Worm (Caenorhabditis elegans): ENCODE results near the gene K08F9.4.

DNA sequence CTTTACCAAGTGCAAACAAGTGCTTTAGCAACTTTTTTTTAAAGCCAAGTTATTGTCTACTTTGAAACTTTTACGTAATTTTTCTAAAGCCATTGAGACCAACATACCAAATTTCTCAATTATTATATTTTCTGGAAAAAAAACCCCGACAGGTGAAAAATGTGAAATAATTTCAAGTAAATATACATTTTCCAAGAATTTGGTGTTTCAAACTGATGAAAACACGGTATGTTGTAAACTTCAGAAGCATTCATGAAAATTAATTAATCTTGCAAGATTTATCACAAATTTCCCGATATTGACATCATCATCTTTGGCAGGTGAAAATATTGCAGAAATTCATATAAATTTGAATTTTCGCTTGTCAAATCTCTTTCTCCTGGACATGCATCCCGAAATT lies 18.9 kb downstream of the K08F9.4 start, which contains the start of gene srz-11:
- TF ChIP-seq tra-4 (tag; optimal IDR thresholded peaks at IDR 0.05) (no peak), ama-1 (optimal IDR thresholded peaks at IDR 0.05) (no peak), flt-1 (GFP tag; IDR thresholded peaks at IDR 0.05) (no peak), ceh-36 (tag; optimal IDR thresholded peaks at IDR 0.05) (no peak), aly-1 (tag; optimal IDR thresholded peaks at IDR 0.05) (no peak), pes-1 (GFP tag; IDR thresholded peaks at IDR 0.05) (no peak), tbx-37 (GFP tag; conservative IDR thresholded peaks at IDR 0.05) (no peak), ets-7 (tag; optimal IDR thresholded peaks at IDR 0.05) (no peak), scrt-1 (GFP tag; IDR thresholded peaks at IDR 0.05) (no peak), hnd-1 (tag; optimal IDR thresholded peaks at IDR 0.05) (no peak), sea-1 (GFP tag; conservative IDR thresholded peaks at IDR 0.05) (no peak), tbx-11 (GFP tag; IDR thresholded peaks at IDR 0.05) (no peak), B0310.2 (tag; optimal IDR thresholded peaks at IDR 0.05) (no peak), ceh-13 (GFP tag; optimal IDR thresholded peaks at IDR 0.05) (no peak)

Measured in whole organism, early embryonic.